Fruit fly (Drosophila melanogaster) whole organism, embryonic: ENCODE results near the gene CG32985.

Source experiments
- Asciz ChIP-seq: fragments of 200-800 bp; sonication (Bioruptor generic); optimal IDR thresholded peaks from 2 replicates; lab custom pipeline; 2017; ENCODE audit warnings: missing biosample characterization, mild to moderate bottlenecking, missing genetic modification characterization, missing genetic modification reagents
- Bdp1 ChIP-seq: fragments of 200-800 bp; sonication (Bioruptor generic); optimal IDR thresholded peaks from 3 replicates; lab custom pipeline; 2016; ENCODE audit warnings: missing biosample characterization, missing genetic modification characterization
- CG11247 ChIP-seq: fragments of 200-800 bp; sonication (Bioruptor generic); IDR thresholded peaks from 2 replicates; pipeline ENCODE4 v1.3.6; 2022; ENCODE audit warnings: missing biosample characterization, missing genetic modification characterization
- CG12942 ChIP-seq: fragments of 200-800 bp; sonication (Bioruptor generic); optimal IDR thresholded peaks from 3 replicates; lab custom pipeline; 2016; ENCODE audit warnings: missing biosample characterization, missing genetic modification characterization
- CG1603 ChIP-seq: fragments of 200-800 bp; sonication (Bioruptor generic); optimal IDR thresholded peaks from 2 replicates; lab custom pipeline; 2019; ENCODE audit warnings: missing biosample characterization, mild to moderate bottlenecking, missing genetic modification characterization, moderate library complexity
- CG17829 ChIP-seq: fragments of 200-800 bp; optimal IDR thresholded peaks from 2 replicates; lab custom pipeline; 2019; ENCODE audit warnings: missing biosample characterization, mild to moderate bottlenecking, missing genetic modification characterization, moderate library complexity
- CG2116 ChIP-seq: fragments of 200-800 bp; sonication (Bioruptor generic); optimal IDR thresholded peaks from 3 replicates; lab custom pipeline; 2018; ENCODE audit warnings: missing biosample characterization, mild to moderate bottlenecking, missing genetic modification characterization
- CG30020 ChIP-seq: fragments of 200-800 bp; optimal IDR thresholded peaks from 2 replicates; lab custom pipeline; 2019; ENCODE audit warnings: missing biosample characterization, mild to moderate bottlenecking, missing genetic modification characterization, moderate library complexity
- CG32767 ChIP-seq: fragments of 200-800 bp; sonication (Bioruptor generic); IDR thresholded peaks from 2 replicates; pipeline ENCODE4 v1.3.6; 2022; ENCODE audit warnings: missing biosample characterization, missing genetic modification characterization
- CG6791 ChIP-seq: fragments of 200-800 bp; sonication (Bioruptor generic); IDR thresholded peaks from 3 replicates; pipeline ENCODE4 v1.3.6; 2022; ENCODE audit warnings: missing biosample characterization, missing genetic modification characterization; ENCODE audit not compliant: partially characterized antibody
- CG7372 ChIP-seq: fragments of 200-800 bp; sonication (Bioruptor generic); IDR thresholded peaks from 2 replicates; pipeline ENCODE4 v1.3.6; 2022; ENCODE audit warnings: missing biosample characterization, missing genetic modification characterization
- CG8765 ChIP-seq: fragments of 200-800 bp; sonication (Bioruptor generic); IDR thresholded peaks from 2 replicates; pipeline ENCODE4 v1.3.6; 2022; ENCODE audit warnings: missing biosample characterization, missing genetic modification characterization
- CG9437 ChIP-seq: fragments of 200-800 bp; sonication (Bioruptor generic); optimal IDR thresholded peaks from 2 replicates; lab custom pipeline; 2018; ENCODE audit warnings: missing biosample characterization, mild to moderate bottlenecking, missing genetic modification characterization
- Dad ChIP-seq: fragments of 200-800 bp; sonication (Bioruptor generic); optimal IDR thresholded peaks from 3 replicates; lab custom pipeline; 2016; ENCODE audit warnings: missing biosample characterization, missing genetic modification characterization
- Dip2 ChIP-seq: fragments of 200-800 bp; sonication (Bioruptor generic); IDR thresholded peaks from 2 replicates; pipeline ENCODE4 v1.3.6; 2022; ENCODE audit warnings: missing biosample characterization, missing genetic modification characterization
- Ets65A ChIP-seq: fragments of 200-800 bp; sonication (Bioruptor generic); peaks from one replicate; lab custom pipeline; 2016; ENCODE audit warnings: missing biosample characterization, missing genetic modification characterization
- Fer3 ChIP-seq: fragments of 200-800 bp; sonication (Bioruptor generic); optimal IDR thresholded peaks from 2 replicates; lab custom pipeline; 2018; ENCODE audit warnings: missing biosample characterization, mild to moderate bottlenecking, missing genetic modification characterization, moderate library complexity
- Gug ChIP-seq: fragments of 200-800 bp; sonication (Bioruptor generic); IDR thresholded peaks from 4 replicates; pipeline ENCODE4 v1.3.6; 2022; ENCODE audit warnings: missing biosample characterization, missing genetic modification characterization
- Hand ChIP-seq: fragments of 200-800 bp; sonication (Bioruptor generic); optimal IDR thresholded peaks from 2 replicates; lab custom pipeline; 2017; ENCODE audit warnings: mild to moderate bottlenecking, missing biosample characterization, missing genetic modification reagents, missing genetic modification characterization
- HmgZ ChIP-seq: fragments of 200-800 bp; sonication (Bioruptor generic); optimal IDR thresholded peaks from 2 replicates; lab custom pipeline; 2018; ENCODE audit warnings: missing biosample characterization, mild to moderate bottlenecking, missing genetic modification characterization
- Hsf ChIP-seq: fragments of 200-800 bp; sonication (Bioruptor generic); optimal IDR thresholded peaks from 3 replicates; lab custom pipeline; 2016; ENCODE audit warnings: missing biosample characterization, missing genetic modification characterization
- Ravus ChIP-seq: fragments of 200-800 bp; sonication (Bioruptor generic); IDR thresholded peaks from 2 replicates; pipeline ENCODE4 v1.3.6; 2022; ENCODE audit warnings: missing biosample characterization, missing genetic modification characterization
- Sry-β ChIP-seq: fragments of 200-800 bp; sonication (Bioruptor generic); optimal IDR thresholded peaks from 2 replicates; lab custom pipeline; 2018; ENCODE audit warnings: missing biosample characterization, mild to moderate bottlenecking, missing genetic modification characterization, moderate library complexity
- Ssrp ChIP-seq: fragments of 200-800 bp; sonication (Bioruptor generic); optimal IDR thresholded peaks from 2 replicates; lab custom pipeline; 2018; ENCODE audit warnings: missing biosample characterization, mild to moderate bottlenecking, missing genetic modification characterization, moderate library complexity
- TFAM ChIP-seq: fragments of 200-800 bp; sonication (Bioruptor generic); optimal IDR thresholded peaks from 2 replicates; lab custom pipeline; 2017; ENCODE audit warnings: missing biosample characterization, missing genetic modification characterization, inconsistent platforms
- Xbp1 ChIP-seq: fragments of 200-800 bp; sonication (Bioruptor generic); optimal IDR thresholded peaks from 3 replicates; lab custom pipeline; 2016; ENCODE audit warnings: missing biosample characterization, mild to moderate bottlenecking, missing genetic modification characterization
- YL-1 ChIP-seq: fragments of 200-800 bp; sonication (Bioruptor generic); optimal IDR thresholded peaks from 3 replicates; lab custom pipeline; 2017; ENCODE audit warnings: missing biosample characterization, mild to moderate bottlenecking, missing genetic modification characterization
- abd-A ChIP-seq: fragments of 200-800 bp; sonication (Bioruptor generic); optimal IDR thresholded peaks from 3 replicates; lab custom pipeline; 2019; ENCODE audit warnings: missing biosample characterization, mild to moderate bottlenecking, missing genetic modification characterization, moderate library complexity
- crp ChIP-seq, 2 experiments: fragments of 200-800 bp; sonication (Bioruptor generic); optimal IDR thresholded peaks; 2 replicates in 1 of 2; 3 replicates in 1 of 2; lab custom pipeline; 2017; ENCODE audit warnings: missing biosample characterization in 2 of 2, missing genetic modification characterization in 2 of 2, mild to moderate bottlenecking in 1 of 2, moderate library complexity in 1 of 2
- dmrt11E ChIP-seq: fragments of 200-800 bp; sonication (Bioruptor generic); optimal IDR thresholded peaks from 3 replicates; lab custom pipeline; 2018; ENCODE audit warnings: missing biosample characterization, mild to moderate bottlenecking, missing genetic modification characterization, moderate library complexity
- dmrt99B ChIP-seq: fragments of 200-800 bp; sonication (Bioruptor generic); optimal IDR thresholded peaks from 2 replicates; lab custom pipeline; 2018; ENCODE audit warnings: missing biosample characterization, mild to moderate bottlenecking, missing genetic modification characterization, moderate library complexity
- ftz-f1 ChIP-seq: fragments of 200-800 bp; sonication (Bioruptor generic); optimal IDR thresholded peaks from 2 replicates; lab custom pipeline; 2016; ENCODE audit warnings: missing biosample characterization, missing genetic modification characterization
- gsb-n ChIP-seq: fragments of 200-800 bp; sonication (Bioruptor generic); optimal IDR thresholded peaks from 3 replicates; lab custom pipeline; 2018; ENCODE audit warnings: missing biosample characterization, mild to moderate bottlenecking, missing genetic modification characterization
- her ChIP-seq: fragments of 200-800 bp; sonication (Bioruptor generic); optimal IDR thresholded peaks from 2 replicates; lab custom pipeline; 2016; ENCODE audit warnings: missing biosample characterization, missing genetic modification characterization
- pho ChIP-seq: fragments of 200-800 bp; sonication (Bioruptor generic); optimal IDR thresholded peaks from 2 replicates; lab custom pipeline; 2016; ENCODE audit warnings: missing biosample characterization, missing genetic modification characterization
- repo ChIP-seq: fragments of 200-800 bp; sonication (Bioruptor generic); optimal IDR thresholded peaks from 2 replicates; lab custom pipeline; 2016; ENCODE audit warnings: missing biosample characterization, missing genetic modification characterization
- sc ChIP-seq, 3 experiments: fragments of >200 bp in 2 of 3; fragments of 200-800 bp in 1 of 3; sonication (Bioruptor generic) in 1 of 3; optimal IDR thresholded peaks; 2 replicates in 2 of 3; 3 replicates in 1 of 3; lab custom pipeline; 2017; ENCODE audit warnings: mild to moderate bottlenecking in 1 of 3, missing biosample characterization in 1 of 3, missing genetic modification characterization in 1 of 3, missing genetic modification reagents in 1 of 3
- tna ChIP-seq: fragments of 200-800 bp; sonication (Bioruptor generic); IDR thresholded peaks from 2 replicates; pipeline ENCODE4 v1.3.6; 2022; ENCODE audit warnings: missing biosample characterization, missing genetic modification characterization; ENCODE audit not compliant: partially characterized antibody
- trem ChIP-seq: fragments of 200-800 bp; optimal IDR thresholded peaks from 3 replicates; lab custom pipeline; 2019; ENCODE audit warnings: missing biosample characterization, mild to moderate bottlenecking, missing genetic modification characterization, moderate library complexity
- vvl ChIP-seq: fragments of 200-800 bp; sonication (Bioruptor generic); IDR thresholded peaks from 2 replicates; pipeline ENCODE4 v1.3.6; 2022; ENCODE audit warnings: missing biosample characterization, missing genetic modification characterization

Gene CG32985

DNA sequence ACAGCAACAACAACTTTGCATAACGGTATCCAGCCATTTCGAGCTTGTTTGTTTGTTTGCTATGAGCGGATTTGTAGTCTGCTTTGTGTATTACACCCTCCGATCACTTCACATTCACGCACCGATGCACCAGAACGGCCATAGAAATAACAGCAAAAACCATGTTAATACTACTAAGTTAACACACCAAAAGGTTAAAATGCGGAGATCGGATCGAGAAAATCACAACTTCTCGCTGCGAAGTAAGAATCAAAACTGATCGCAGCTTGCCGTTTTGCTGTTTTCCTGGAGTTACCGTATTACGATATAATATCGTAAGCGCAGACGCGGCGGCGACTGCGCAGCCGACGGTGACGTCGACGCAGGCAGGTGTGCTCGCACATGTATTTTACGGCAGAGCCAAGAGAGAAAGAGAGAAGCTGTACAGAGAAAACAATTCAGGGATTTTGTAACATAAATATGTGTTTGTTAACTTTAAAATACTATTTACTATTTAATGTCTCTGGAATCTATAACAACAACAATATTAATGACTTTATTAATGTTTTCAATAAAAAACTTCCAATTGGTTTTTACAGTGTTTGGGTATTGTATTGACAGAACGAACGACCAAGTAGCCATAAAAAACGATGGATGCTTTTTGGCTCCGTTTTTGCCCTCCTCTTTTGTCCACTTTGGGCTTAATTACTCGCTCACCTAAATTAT is 22.4 kb downstream of the CG32985 start, which contains the start of gene CG13101 (continued):
- TF ChIP-seq her (GFP tag; lab: Kevin White, UChicago) (peak; percentile 66), dmrt11E (tag; lab: Kevin White, UChicago) (peak; percentile 91), Ets65A (GFP tag; lab: Kevin White, UChicago) (peak; percentile 84), CG6791 (no peak), abd-A (peak; percentile 24), crp (GFP tag; optimal IDR thresholded peaks at IDR 0.05; lab: Kevin White, UChicago) (peak in 1 of 2 experiments; percentile 38), Asciz (GFP tag; lab: Kevin White, UChicago) (peak; percentile 90), CG30020 (tag; lab: Kevin White, UChicago) (peak; percentile 61), Dip2 (GFP tag; lab: Robert Waterston, UW) (no peak), CG7372 (peak; percentile 90), gsb-n (tag; lab: Kevin White, UChicago) (peak; percentile 95), Ssrp (tag; lab: Kevin White, UChicago) (peak; percentile 87), TFAM (GFP tag; lab: Kevin White, UChicago) (peak; percentile 68), Hand (peak; percentile 74), CG32767 (GFP tag; lab: Robert Waterston, UW) (peak; percentile 89), Fer3 (tag; lab: Kevin White, UChicago) (peak; percentile 94), trem (tag; lab: Kevin White, UChicago) (peak; percentile 88), Sry-β (GFP tag; lab: Kevin White, UChicago) (no peak), HmgZ (peak; percentile 91), vvl (GFP tag; lab: Robert Waterston, UW) (peak; percentile 98), Bdp1 (GFP tag; lab: Kevin White, UChicago) (peak; percentile 77), CG11247 (peak; percentile 85), CG17829 (tag; lab: Kevin White, UChicago) (peak; percentile 96), pho (GFP tag; lab: Kevin White, UChicago) (peak; percentile 91), ftz-f1 (GFP tag; lab: Kevin White, UChicago) (peak; percentile 24), dmrt99B (peak; percentile 92), sc (optimal IDR thresholded peaks at IDR 0.05; lab: Kevin White, UChicago) (no peak), sc (GFP tag; optimal IDR thresholded peaks at IDR 0.05; lab: Kevin White, UChicago) (peak; percentile 85), tna (no peak), Ravus (GFP tag; lab: Robert Waterston, UW) (peak; percentile 84), CG12942 (GFP tag; lab: Kevin White, UChicago) (peak; percentile 89), repo (GFP tag; lab: Kevin White, UChicago) (peak; percentile 68), CG2116 (GFP tag; lab: Kevin White, UChicago) (peak; percentile 72), Xbp1 (GFP tag; lab: Kevin White, UChicago) (peak; percentile 91), Gug (GFP tag; lab: Robert Waterston, UW) (peak; percentile 67; the same call in 3 of the 4 replicates), CG9437 (GFP tag; lab: Kevin White, UChicago) (peak; percentile 82), Dad (GFP tag; lab: Kevin White, UChicago) (peak; percentile 71), YL-1 (GFP tag; lab: Kevin White, UChicago) (peak; percentile 61), Hsf (GFP tag; lab: Kevin White, UChicago) (peak; percentile 92), CG8765 (GFP tag; lab: Robert Waterston, UW) (peak; percentile 80; the same call in 1 of the 2 replicates), CG1603 (peak; percentile 81)
